Fruit fly (Drosophila melanogaster) S2 (cell line): ENCODE results near the gene mRpL4.

Source experiments
- CG8478 ChIP-seq: fragments of >200 bp; optimal IDR thresholded peaks from 2 replicates; lab custom pipeline; 2018
- CTCF ChIP-seq, 2 experiments: fragments of >200 bp; optimal IDR thresholded peaks; 2 replicates each; lab custom pipeline; 2018

DNA sequence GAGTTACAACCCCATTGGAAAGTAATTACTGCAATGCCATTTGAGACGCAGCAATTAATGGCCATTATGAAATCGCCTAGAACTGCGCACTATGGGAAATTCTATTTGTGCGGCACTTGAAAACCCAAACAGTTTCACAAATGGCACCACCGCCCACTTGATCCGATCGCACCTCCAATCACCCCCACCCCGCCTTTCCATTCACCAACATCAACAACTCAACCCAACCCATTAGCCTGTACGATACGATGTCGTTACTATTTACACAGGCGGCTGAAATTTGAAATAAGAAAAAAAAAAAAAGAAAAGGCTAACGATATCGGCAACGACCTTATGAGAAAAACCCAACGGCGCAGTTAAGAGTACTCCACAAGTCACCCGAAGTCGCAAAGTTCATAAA, 11.8 kb downstream of the mRpL4 start:
- TF ChIP-seq CTCF (optimal IDR thresholded peaks at IDR 0.05; lab: Kevin White, UChicago) (no peak), CG8478 (lab: Kevin White, UChicago) (no peak)
